Worm (Caenorhabditis elegans): ENCODE results near the gene K08E3.2.

The K08E3.2 gene

DNA sequence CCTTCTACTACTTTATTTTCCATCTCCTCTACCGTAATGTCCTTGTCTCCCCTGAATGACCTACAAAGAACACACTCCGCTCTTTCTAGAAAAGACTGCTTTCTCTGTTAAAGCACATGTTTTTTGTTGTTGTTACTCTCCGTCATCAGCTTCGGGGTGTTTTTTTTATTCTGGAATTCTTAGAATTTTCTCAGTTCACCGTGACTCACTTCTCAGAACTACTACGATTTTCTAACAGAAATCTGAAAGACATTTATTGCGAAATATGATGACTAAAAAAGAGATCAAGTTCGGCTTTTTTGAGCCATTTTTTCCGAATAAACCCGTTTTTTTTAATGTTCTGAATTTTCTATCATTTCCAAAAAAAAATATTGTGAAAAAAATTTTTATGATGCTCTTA is 32.2 kb downstream of the K08E3.2 start:
- TF ChIP-seq xbp-1 (tag; optimal IDR thresholded peaks at IDR 0.05) (no peak), pax-3 (tag; optimal IDR thresholded peaks at IDR 0.05) (peak; percentile 63), swsn-7 (tag; optimal IDR thresholded peaks at IDR 0.05) (peak; percentile 32), Y116A8C.19 (tag; optimal IDR thresholded peaks at IDR 0.05; ENCODE audit: borderline replicate concordance) (no peak), zip-4 (GFP tag; optimal IDR thresholded peaks at IDR 0.05) (peak; percentile 48), nhr-20 (tag; optimal IDR thresholded peaks at IDR 0.05) (peak; percentile 13), zag-1 (tag; optimal IDR thresholded peaks at IDR 0.05) (no peak), C04F5.9 (tag; optimal IDR thresholded peaks at IDR 0.05) (no peak), nhr-71 (tag; optimal IDR thresholded peaks at IDR 0.05) (peak; percentile 87), ztf-11 (tag; optimal IDR thresholded peaks at IDR 0.05) (no peak), lsy-2 (tag; optimal IDR thresholded peaks at IDR 0.05) (peak in 1 of 2 experiments; percentile 25), fkh-8 (tag; optimal IDR thresholded peaks at IDR 0.05) (peak; percentile 96), lin-13 (GFP tag; optimal IDR thresholded peaks at IDR 0.05) (peak; percentile 43), tlp-1 (tag; optimal IDR thresholded peaks at IDR 0.05) (no peak), sox-4 (tag; optimal IDR thresholded peaks at IDR 0.05) (peak; percentile 39), unc-130 (tag; optimal IDR thresholded peaks at IDR 0.05) (no peak), C16A3.4 (tag; optimal IDR thresholded peaks at IDR 0.05) (no peak), nhr-47 (tag; optimal IDR thresholded peaks at IDR 0.05) (peak; percentile 74), pqm-1 (tag; optimal IDR thresholded peaks at IDR 0.05) (no peak), nhr-11 (tag; optimal IDR thresholded peaks at IDR 0.05) (peak; percentile 82), elt-2 (tag; optimal IDR thresholded peaks at IDR 0.05) (no peak), mep-1 (tag; optimal IDR thresholded peaks at IDR 0.05) (peak; percentile 39), dsc-1 (tag; optimal IDR thresholded peaks at IDR 0.05) (no peak), mab-9 (GFP tag; IDR thresholded peaks at IDR 0.05) (no peak), skn-1 (tag; optimal IDR thresholded peaks at IDR 0.05) (peak; percentile 90), lin-14 (GFP tag; optimal IDR thresholded peaks at IDR 0.05) (peak; percentile 55)

DNA sequence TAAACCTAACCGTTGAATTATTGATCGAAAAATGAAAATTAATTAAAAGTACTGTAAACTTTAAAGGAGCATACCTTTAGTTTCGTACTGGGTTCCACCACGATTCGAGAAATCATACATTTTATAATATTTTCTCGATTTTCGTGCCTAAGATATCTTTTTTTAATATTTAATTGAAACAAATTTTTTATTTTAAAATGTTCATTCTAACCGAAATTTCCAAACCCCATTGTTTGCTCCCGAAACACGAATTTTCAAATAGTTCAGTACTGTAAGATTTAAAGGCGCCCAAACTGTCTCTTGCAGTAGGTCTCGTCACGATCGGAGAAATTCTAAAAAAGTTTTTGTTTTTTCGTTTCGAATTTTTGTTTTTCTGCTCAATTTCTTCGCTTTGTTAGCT is 33.5 kb downstream of the K08E3.2 start:
- TF ChIP-seq ceh-63 (GFP tag; optimal IDR thresholded peaks at IDR 0.05) = no peak
- TF ChIP-seq ztf-11 (tag; optimal IDR thresholded peaks at IDR 0.05) = no peak
- no peak for TF ChIP-seq nhr-20 (tag; optimal IDR thresholded peaks at IDR 0.05)
- TF ChIP-seq alr-1 (tag; optimal IDR thresholded peaks at IDR 0.05; ENCODE audit: borderline replicate concordance) = no peak
- no peak for TF ChIP-seq unc-130 (tag; optimal IDR thresholded peaks at IDR 0.05)
- no peak for TF ChIP-seq nhr-11 (tag; optimal IDR thresholded peaks at IDR 0.05)
- TF ChIP-seq lsy-2 (tag; optimal IDR thresholded peaks at IDR 0.05) = no peak
- TF ChIP-seq skn-1 (tag; optimal IDR thresholded peaks at IDR 0.05) = no peak
- TF ChIP-seq fkh-4 (tag; optimal IDR thresholded peaks at IDR 0.05; ENCODE audit: borderline replicate concordance) = no peak

DNA sequence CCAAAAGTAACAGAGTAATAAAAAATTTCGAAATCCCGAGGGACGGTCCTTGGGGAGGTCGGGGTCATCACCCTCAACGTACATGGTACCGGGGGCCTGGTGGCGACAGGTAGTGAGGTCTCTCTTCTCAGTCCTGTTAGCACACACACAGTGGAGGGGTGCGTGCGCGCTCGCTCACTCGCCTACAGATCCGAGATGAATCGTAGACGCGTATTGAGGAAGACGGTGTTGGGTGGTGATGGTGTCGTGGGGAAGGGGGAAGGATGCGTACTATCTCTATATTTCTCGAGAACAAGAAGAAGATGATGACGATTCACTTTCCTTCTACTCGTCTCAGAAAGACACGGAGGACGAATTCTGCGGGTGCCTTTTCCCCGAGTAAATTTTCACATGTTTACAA is 34.7 kb downstream of the K08E3.2 start:
- TF ChIP-seq xbp-1 (tag; optimal IDR thresholded peaks at IDR 0.05) (no peak), blmp-1 (tag; optimal IDR thresholded peaks at IDR 0.05) (peak; percentile 62), nhr-85 (tag) (peak; percentile 59)

DNA sequence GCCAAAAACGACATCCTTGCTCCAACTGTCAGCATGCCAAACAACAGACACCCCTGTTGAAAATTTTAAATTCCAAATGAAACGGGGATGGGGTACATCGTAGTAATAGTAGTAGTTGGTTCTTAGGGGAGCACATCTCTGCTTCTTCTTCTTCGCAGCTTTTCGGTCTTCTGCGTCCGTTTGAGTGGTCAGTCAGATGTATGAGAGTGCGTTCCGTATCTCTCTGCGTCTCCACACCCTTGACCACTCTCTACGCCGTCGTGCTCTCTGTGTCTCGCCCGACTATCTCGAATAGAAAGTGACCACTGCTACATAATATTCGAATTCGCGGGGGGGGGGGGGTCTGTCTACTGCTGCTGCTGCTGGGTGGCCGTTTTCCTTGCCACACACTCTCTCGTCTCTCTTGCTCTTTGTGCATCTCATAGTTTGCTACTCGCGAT is 35.6 kb downstream of the K08E3.2 start:
- peak; percentile 8 to 36 for TF ChIP-seq lsy-2 (tag; optimal IDR thresholded peaks at IDR 0.05)
- peak; percentile 63 for TF ChIP-seq nhr-71 (tag; optimal IDR thresholded peaks at IDR 0.05)
- TF ChIP-seq nhr-90 (tag; optimal IDR thresholded peaks at IDR 0.05; ENCODE audit: poor library complexity) = no peak
- TF ChIP-seq pax-3 (tag; optimal IDR thresholded peaks at IDR 0.05) = no peak
- TF ChIP-seq unc-130 (tag; optimal IDR thresholded peaks at IDR 0.05) = peak; percentile 25
- TF ChIP-seq unc-98 (GFP tag; IDR thresholded peaks at IDR 0.05) = no peak
- TF ChIP-seq ztf-4 (tag; optimal IDR thresholded peaks at IDR 0.05) = peak; percentile 7
- no peak for TF ChIP-seq nhr-237 (tag; optimal IDR thresholded peaks at IDR 0.05)
- TF ChIP-seq tlp-1 (tag; optimal IDR thresholded peaks at IDR 0.05) = no peak
- peak; percentile 55 for TF ChIP-seq unc-86 (tag; optimal IDR thresholded peaks at IDR 0.05)
- TF ChIP-seq pag-3 (tag; optimal IDR thresholded peaks at IDR 0.05; ENCODE audit: borderline replicate concordance, insufficient read depth) = no peak
- no peak for TF ChIP-seq elt-3 (tag; optimal IDR thresholded peaks at IDR 0.05)
- peak; percentile 69 for TF ChIP-seq blmp-1 (tag; optimal IDR thresholded peaks at IDR 0.05)
- no peak for TF ChIP-seq lir-3 (tag; optimal IDR thresholded peaks at IDR 0.05; ENCODE audit: poor library complexity)
- TF ChIP-seq Y116A8C.19 (tag; optimal IDR thresholded peaks at IDR 0.05; ENCODE audit: borderline replicate concordance) = no peak
- no peak for TF ChIP-seq vab-15 (tag; optimal IDR thresholded peaks at IDR 0.05)
- TF ChIP-seq hpl-2 (GFP tag; optimal IDR thresholded peaks at IDR 0.05) = no peak
- no peak for TF ChIP-seq fkh-4 (tag; optimal IDR thresholded peaks at IDR 0.05; ENCODE audit: borderline replicate concordance)
- peak in 1 of 2 experiments; percentile 21 for TF ChIP-seq ztf-11 (tag; optimal IDR thresholded peaks at IDR 0.05)
- 0 out of 2 replicates have a peak, but pooled peaks have one; percentile 5 for TF ChIP-seq isw-1 (GFP tag; IDR thresholded peaks at IDR 0.05)
- TF ChIP-seq nhr-84 (tag; optimal IDR thresholded peaks at IDR 0.05) = no peak
- TF ChIP-seq aha-1 (tag; optimal IDR thresholded peaks at IDR 0.05) = no peak
- no peak for TF ChIP-seq skn-1 (tag; optimal IDR thresholded peaks at IDR 0.05)
- peak; percentile 9 to 22 (median 9) for TF ChIP-seq ceh-82 (tag; optimal IDR thresholded peaks at IDR 0.05)
- TF ChIP-seq aly-2 (tag; optimal IDR thresholded peaks at IDR 0.05) = no peak
